Worm (Caenorhabditis elegans) whole organism, L1 larva: ENCODE measurements around the gene srh-74.

Source experiments
- C04F5.9 ChIP-seq: sonication (generic microtip); optimal IDR thresholded peaks from 2 replicates; lab custom pipeline; 2016; ENCODE audit warnings: missing genetic modification characterization, missing compliant biosample characterization
- C16A3.4 ChIP-seq: fragments of 150-350 bp; optimal IDR thresholded peaks from 2 replicates; lab custom pipeline; 2014; ENCODE audit warnings: missing biosample characterization, missing genetic modification characterization
- F16B12.6 ChIP-seq: fragments of 150-350 bp; optimal IDR thresholded peaks from 2 replicates; lab custom pipeline; 2014; ENCODE audit warnings: missing biosample characterization, missing genetic modification characterization
- Y116A8C.19 ChIP-seq: sonication (generic microtip); optimal IDR thresholded peaks from 2 replicates; lab custom pipeline; 2016; ENCODE audit warnings: missing compliant biosample characterization, missing genetic modification characterization, borderline replicate concordance
- aha-1 ChIP-seq: fragments of 150-350 bp; optimal IDR thresholded peaks from 2 replicates; lab custom pipeline; 2014; ENCODE audit warnings: missing biosample characterization, missing genetic modification characterization
- aly-2 ChIP-seq: fragments of 150-350 bp; optimal IDR thresholded peaks from 2 replicates; lab custom pipeline; 2014; ENCODE audit warnings: missing biosample characterization, missing genetic modification characterization
- ama-1 ChIP-seq: fragments of 150-350 bp; optimal IDR thresholded peaks from 2 replicates; lab custom pipeline; 2014
- ceh-63 ChIP-seq: fragments of 200-800 bp; sonication (Bioruptor generic); optimal IDR thresholded peaks from 2 replicates; lab custom pipeline; 2018; ENCODE audit warnings: mild to moderate bottlenecking, missing genetic modification characterization, missing compliant biosample characterization
- ceh-8 ChIP-seq: fragments of 200-800 bp; sonication (Bioruptor generic); optimal IDR thresholded peaks from 2 replicates; lab custom pipeline; 2018; ENCODE audit warnings: mild to moderate bottlenecking, missing genetic modification characterization, moderate library complexity, missing compliant biosample characterization
- ceh-88 ChIP-seq: fragments of 200-800 bp; sonication (Bioruptor generic); IDR thresholded peaks from 2 replicates; pipeline ENCODE4 v1.3.6; 2022; ENCODE audit warnings: missing genetic modification characterization, missing compliant biosample characterization
- ceh-90 ChIP-seq: sonication (generic microtip); optimal IDR thresholded peaks from 2 replicates; lab custom pipeline; 2016; ENCODE audit warnings: missing genetic modification characterization, missing compliant biosample characterization
- dsc-1 ChIP-seq: sonication (generic microtip); optimal IDR thresholded peaks from 2 replicates; lab custom pipeline; 2016; ENCODE audit warnings: mild to moderate bottlenecking, missing genetic modification characterization, missing compliant biosample characterization
- efl-3 ChIP-seq: fragments of 200-800 bp; sonication (Bioruptor generic); optimal IDR thresholded peaks from 2 replicates; lab custom pipeline; 2018; ENCODE audit warnings: mild to moderate bottlenecking, missing genetic modification characterization, missing compliant biosample characterization
- elt-2 ChIP-seq: sonication (generic microtip); optimal IDR thresholded peaks from 2 replicates; lab custom pipeline; 2016; ENCODE audit warnings: missing genetic modification characterization, mild to moderate bottlenecking, inconsistent platforms, missing compliant biosample characterization, missing genetic modification reagents
- fkh-10 ChIP-seq: sonication (generic microtip); optimal IDR thresholded peaks from 2 replicates; lab custom pipeline; 2017; ENCODE audit warnings: missing biosample characterization, missing genetic modification reagents, missing genetic modification characterization
- fkh-8 ChIP-seq: sonication (generic microtip); optimal IDR thresholded peaks from 2 replicates; lab custom pipeline; 2016; ENCODE audit warnings: mild to moderate bottlenecking, missing genetic modification characterization, missing compliant biosample characterization
- fos-1 ChIP-seq: fragments of 150-350 bp; optimal IDR thresholded peaks from 2 replicates; lab custom pipeline; 2014; ENCODE audit warnings: missing biosample characterization, missing genetic modification characterization
- hlh-17 ChIP-seq: fragments of 200-800 bp; sonication (Bioruptor generic); optimal IDR thresholded peaks from 2 replicates; lab custom pipeline; 2018; ENCODE audit warnings: missing genetic modification characterization, mild to moderate bottlenecking, missing compliant biosample characterization, moderate library complexity, borderline replicate concordance
- irx-1 ChIP-seq: sonication (generic microtip); optimal IDR thresholded peaks from 2 replicates; lab custom pipeline; 2016; ENCODE audit warnings: missing genetic modification characterization, missing compliant biosample characterization
- lin-13 ChIP-seq: fragments of 150-350 bp; optimal IDR thresholded peaks from 2 replicates; lab custom pipeline; 2014; ENCODE audit warnings: missing biosample characterization, missing genetic modification reagents, missing genetic modification characterization
- lin-14 ChIP-seq: fragments of 200-800 bp; sonication (Bioruptor generic); optimal IDR thresholded peaks from 2 replicates; lab custom pipeline; 2018; ENCODE audit warnings: mild to moderate bottlenecking, missing genetic modification characterization, moderate library complexity, missing compliant biosample characterization
- lin-15B ChIP-seq: fragments of 150-350 bp; sonication (generic microtip); optimal IDR thresholded peaks from 3 replicates; lab custom pipeline; 2014; ENCODE audit warnings: missing biosample characterization, missing genetic modification characterization
- lin-35 ChIP-seq, 2 experiments: fragments of 150-350 bp; optimal IDR thresholded peaks; 2 replicates each; lab custom pipeline; 2014; ENCODE audit warnings: missing biosample characterization in 2 of 2, missing genetic modification characterization in 2 of 2, missing genetic modification reagents in 2 of 2
- lir-3 ChIP-seq: sonication (generic microtip); optimal IDR thresholded peaks from 2 replicates; lab custom pipeline; 2016; ENCODE audit warnings: mild to moderate bottlenecking, missing genetic modification characterization, moderate library complexity, missing compliant biosample characterization; ENCODE audit not compliant: poor library complexity
- lsy-2 ChIP-seq, 2 experiments: fragments of 150-350 bp; optimal IDR thresholded peaks; 2 replicates each; lab custom pipeline; 2014; ENCODE audit warnings: missing biosample characterization in 2 of 2, missing genetic modification characterization in 2 of 2
- mdl-1 ChIP-seq, 2 experiments: fragments of 150-350 bp; optimal IDR thresholded peaks; 2 replicates each; lab custom pipeline; 2014 to 2017; ENCODE audit warnings: missing biosample characterization in 2 of 2, missing genetic modification characterization in 2 of 2, inconsistent platforms in 1 of 2
- mef-2 ChIP-seq: fragments of 150-350 bp; optimal IDR thresholded peaks from 2 replicates; lab custom pipeline; 2014; ENCODE audit warnings: missing biosample characterization, missing genetic modification characterization
- nhr-12 ChIP-seq: sonication (generic microtip); optimal IDR thresholded peaks from 2 replicates; lab custom pipeline; 2017; ENCODE audit warnings: missing biosample characterization, missing genetic modification characterization
- nhr-19 ChIP-seq: fragments of 200-800 bp; sonication (Bioruptor generic); conservative IDR thresholded peaks from 2 replicates; pipeline ENCODE4 v1.3.6; 2022; ENCODE audit warnings: missing genetic modification characterization, missing compliant biosample characterization
- nhr-237 ChIP-seq: fragments of 150-350 bp; optimal IDR thresholded peaks from 2 replicates; lab custom pipeline; 2014; ENCODE audit warnings: missing biosample characterization, missing genetic modification characterization
- nhr-28 ChIP-seq: fragments of 150-350 bp; optimal IDR thresholded peaks from 2 replicates; lab custom pipeline; 2014; ENCODE audit warnings: missing biosample characterization, missing genetic modification characterization
- nhr-71 ChIP-seq: sonication (generic microtip); optimal IDR thresholded peaks from 2 replicates; lab custom pipeline; 2016; ENCODE audit warnings: mild to moderate bottlenecking, missing genetic modification characterization, moderate library complexity, missing compliant biosample characterization
- nhr-77 ChIP-seq: fragments of 150-350 bp; optimal IDR thresholded peaks from 2 replicates; lab custom pipeline; 2014; ENCODE audit warnings: missing biosample characterization, missing genetic modification characterization
- pqm-1 ChIP-seq: sonication (generic microtip); optimal IDR thresholded peaks from 3 replicates; lab custom pipeline; 2017; ENCODE audit warnings: missing biosample characterization, missing genetic modification characterization
- rnt-1 ChIP-seq: sonication (generic microtip); optimal IDR thresholded peaks from 2 replicates; lab custom pipeline; 2016; ENCODE audit warnings: mild to moderate bottlenecking, missing genetic modification characterization, moderate library complexity, missing compliant biosample characterization
- snpc-4 ChIP-seq: fragments of 150-350 bp; optimal IDR thresholded peaks from 2 replicates; lab custom pipeline; 2014; ENCODE audit warnings: missing biosample characterization, missing genetic modification characterization
- sox-4 ChIP-seq: sonication (generic microtip); optimal IDR thresholded peaks from 2 replicates; lab custom pipeline; 2016; ENCODE audit warnings: missing genetic modification characterization, missing compliant biosample characterization
- sptf-1 ChIP-seq: fragments of 150-350 bp; optimal IDR thresholded peaks from 2 replicates; lab custom pipeline; 2014; ENCODE audit warnings: missing biosample characterization, missing genetic modification characterization
- swsn-7 ChIP-seq: sonication (generic microtip); optimal IDR thresholded peaks from 2 replicates; lab custom pipeline; 2016; ENCODE audit warnings: missing genetic modification characterization, missing compliant biosample characterization
- unc-62 ChIP-seq: fragments of 150-350 bp; optimal IDR thresholded peaks from 2 replicates; lab custom pipeline; 2014; ENCODE audit warnings: missing biosample characterization, missing genetic modification reagents, missing genetic modification characterization
- zip-4 ChIP-seq: fragments of 200-800 bp; sonication (Bioruptor generic); optimal IDR thresholded peaks from 2 replicates; lab custom pipeline; 2018; ENCODE audit warnings: mild to moderate bottlenecking, missing genetic modification characterization, moderate library complexity, missing compliant biosample characterization
- ztf-4 ChIP-seq: fragments of 150-350 bp; optimal IDR thresholded peaks from 2 replicates; lab custom pipeline; 2014; ENCODE audit warnings: missing biosample characterization, missing genetic modification characterization

srh-74 gene

DNA sequence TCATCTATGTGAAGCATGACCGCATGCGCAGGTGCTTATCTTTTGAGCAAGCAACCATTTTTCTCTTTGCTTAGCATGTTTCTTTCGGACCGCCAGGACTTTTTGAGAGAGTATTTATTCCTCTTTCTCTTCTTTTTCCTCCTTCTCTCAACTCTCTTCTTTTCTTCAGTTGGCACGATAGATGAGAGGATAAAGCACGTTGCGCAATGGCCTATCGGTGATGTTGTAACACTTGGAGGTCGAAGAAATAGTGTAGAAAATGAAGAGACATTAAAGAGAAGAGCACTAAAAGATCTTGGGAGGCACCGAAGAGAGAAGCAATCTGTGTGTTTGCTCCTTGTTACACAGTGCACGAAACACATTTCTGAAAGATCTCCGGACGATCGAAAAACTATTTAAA, 35.1 kb upstream of the srh-74 start (continued):
- TF ChIP-seq unc-62 (GFP tag; lab: Kevin White, UChicago) (no peak), mef-2 (tag; lab: Kevin White, UChicago) (no peak), sox-4 (tag; lab: Kevin White, UChicago) (no peak), nhr-28 (tag; lab: Kevin White, UChicago) (no peak), hlh-17 (GFP tag; lab: Kevin White, UChicago) (no peak), nhr-77 (peak; percentile 66), fkh-8 (no peak), elt-2 (tag; lab: Kevin White, UChicago) (no peak), rnt-1 (tag; lab: Kevin White, UChicago) (peak; percentile 84), ztf-4 (no peak), nhr-71 (tag; lab: Kevin White, UChicago) (peak; percentile 80), lin-13 (GFP tag; lab: Kevin White, UChicago) (no peak), zip-4 (GFP tag; lab: Kevin White, UChicago) (no peak), sptf-1 (tag; lab: Kevin White, UChicago) (no peak), C04F5.9 (tag; lab: Kevin White, UChicago) (no peak), swsn-7 (tag; lab: Kevin White, UChicago) (peak; percentile 49), ceh-63 (GFP tag; lab: Kevin White, UChicago) (no peak), ceh-8 (GFP tag; lab: Kevin White, UChicago) (no peak), mdl-1 (tag; optimal IDR thresholded peaks at IDR 0.05; lab: Kevin White, UChicago) (peak in 1 of 2 experiments; percentile 70), aha-1 (tag; lab: Kevin White, UChicago) (no peak), lsy-2 (tag; optimal IDR thresholded peaks at IDR 0.05; lab: Kevin White, UChicago) (peak; percentile 23 to 60), pqm-1 (no peak), dsc-1 (peak; percentile 79), lir-3 (no peak), ceh-90 (no peak), ceh-88 (GFP tag; lab: Robert Waterston, UW) (no peak), fkh-10 (GFP tag; lab: Kevin White, UChicago) (no peak), irx-1 (tag; lab: Kevin White, UChicago) (peak; percentile 35), efl-3 (GFP tag; lab: Kevin White, UChicago) (no peak), F16B12.6 (tag; lab: Kevin White, UChicago) (no peak), lin-15B (no peak), nhr-19 (GFP tag; lab: Robert Waterston, UW) (peak; percentile 67), nhr-12 (tag; lab: Kevin White, UChicago) (no peak), ama-1 (lab: Kevin White, UChicago) (no peak), nhr-237 (tag; lab: Kevin White, UChicago) (no peak), lin-35 (GFP tag; optimal IDR thresholded peaks at IDR 0.05; lab: Kevin White, UChicago) (peak in 1 of 2 experiments; percentile 10)
- TF ChIP-seq, all 84 proteins: peak for 26

DNA sequence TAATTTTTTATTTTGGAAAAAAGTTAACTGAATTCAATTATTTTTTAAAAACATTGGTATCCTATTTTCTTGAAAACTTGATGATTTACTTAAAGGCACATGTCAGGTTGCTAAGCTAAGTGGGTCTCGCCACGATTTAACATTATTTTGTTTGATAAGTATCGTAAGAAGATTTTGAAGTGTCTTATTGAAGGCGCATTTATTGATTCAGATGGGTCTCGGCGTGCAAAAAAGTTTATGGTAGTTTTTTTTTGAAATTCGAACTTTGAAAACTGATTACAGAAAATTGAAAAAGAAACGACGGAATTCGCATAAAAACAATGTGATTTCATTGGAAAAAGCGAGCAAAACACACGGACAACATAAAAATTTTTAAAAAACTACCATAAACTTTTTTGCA, 34.4 kb upstream of the srh-74 start:
- TF ChIP-seq fos-1 (tag; lab: Kevin White, UChicago): no peak
- no peak for TF ChIP-seq Y116A8C.19 (tag; lab: Kevin White, UChicago)
- no peak for TF ChIP-seq C16A3.4 (tag; lab: Kevin White, UChicago)
- TF ChIP-seq aly-2 (tag; lab: Kevin White, UChicago): no peak
- TF ChIP-seq efl-3 (GFP tag; lab: Kevin White, UChicago): no peak
- TF ChIP-seq lin-13 (GFP tag; lab: Kevin White, UChicago): no peak
- no peak for TF ChIP-seq lin-14 (GFP tag; lab: Kevin White, UChicago)
- no peak for TF ChIP-seq snpc-4
- no peak for TF ChIP-seq dsc-1
- no peak for TF ChIP-seq hlh-17 (GFP tag; lab: Kevin White, UChicago)
